Worm (Caenorhabditis elegans): ENCODE results near the gene thn-4.

DNA sequence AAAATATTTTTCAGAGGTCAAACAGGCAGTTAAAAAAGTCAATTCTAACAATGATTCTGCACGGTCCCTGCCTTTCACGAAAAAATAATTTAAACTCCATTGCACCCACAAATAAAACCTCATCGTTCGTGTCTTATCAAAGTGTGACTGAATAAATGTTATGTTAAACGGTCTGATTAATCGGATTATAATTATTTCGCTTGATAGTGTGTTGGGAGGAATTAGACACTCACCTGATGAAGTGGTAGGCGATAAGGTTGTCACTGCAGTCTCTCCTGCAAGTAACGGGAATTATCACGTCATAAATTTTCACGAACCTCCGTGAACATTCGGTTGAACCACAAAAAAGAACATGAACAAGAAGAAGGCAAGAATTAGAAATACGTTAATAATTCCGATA, 31.0 kb downstream of the thn-4 start:
- TF ChIP-seq blmp-1 (tag; optimal IDR thresholded peaks at IDR 0.05): no peak
- TF ChIP-seq ztf-11 (tag; optimal IDR thresholded peaks at IDR 0.05): no peak
- no peak for TF ChIP-seq snu-23 (GFP tag; optimal IDR thresholded peaks at IDR 0.05)

Data from whole organism, L1 larva.